Worm (Caenorhabditis elegans): ENCODE measurements around the gene mev-1.

DNA sequence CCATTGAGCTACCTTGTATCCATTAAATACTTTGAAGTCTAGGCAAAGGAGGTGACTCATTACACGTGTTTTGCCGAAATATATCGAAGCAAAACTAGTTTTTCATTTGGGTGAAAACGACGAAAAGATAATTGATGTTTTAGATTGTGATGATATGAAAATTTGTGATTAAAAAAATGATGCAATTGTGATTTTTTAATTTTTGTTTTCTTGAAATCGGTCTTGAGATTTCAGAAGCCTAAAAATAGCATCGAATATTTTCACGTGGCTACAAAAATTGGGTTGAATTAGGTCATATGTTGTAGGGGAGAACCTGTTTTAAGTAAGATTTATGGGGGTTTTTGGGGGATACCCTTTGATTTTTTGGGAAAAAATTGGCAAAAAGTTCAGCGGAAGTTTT, 43.5 kb upstream of the mev-1 start:
- TF ChIP-seq zfh-2 (GFP tag; conservative IDR thresholded peaks at IDR 0.05) (no peak), F55B11.4 (tag; optimal IDR thresholded peaks at IDR 0.05; ENCODE audit: borderline replicate concordance, insufficient read depth) (no peak), snpc-4 (GFP tag; optimal IDR thresholded peaks at IDR 0.05) (no peak), snpc-4 (tag; optimal IDR thresholded peaks at IDR 0.05) (no peak), snpc-1.3 (tag; optimal IDR thresholded peaks at IDR 0.05; ENCODE audit: insufficient read depth) (no peak), unc-130 (GFP tag; optimal IDR thresholded peaks at IDR 0.05) (no peak), nfya-1 (tag; optimal IDR thresholded peaks at IDR 0.05; ENCODE audit: borderline replicate concordance, insufficient read depth) (no peak), F10E7.11 (tag; optimal IDR thresholded peaks at IDR 0.05) (no peak), B0336.3 (GFP tag; IDR thresholded peaks at IDR 0.05) (no peak), pha-4 (tag; optimal IDR thresholded peaks at IDR 0.05) (no peak), Y67H2A.10 (GFP tag; conservative IDR thresholded peaks at IDR 0.05) (no peak)

Measured in whole organism, young adult.